Worm (Caenorhabditis elegans): ENCODE results near the gene rpl-11.1.

- no peak for TF ChIP-seq dpl-1 (GFP tag; optimal IDR thresholded peaks at IDR 0.05)
- no peak for TF ChIP-seq snpc-4 (tag; optimal IDR thresholded peaks at IDR 0.05)
- no peak for TF ChIP-seq ces-1 (GFP tag; optimal IDR thresholded peaks at IDR 0.05)
- TF ChIP-seq fos-1 (tag; optimal IDR thresholded peaks at IDR 0.05) = no peak
These were observed 20.5 kb upstream of the rpl-11.1 start for ce11 chrV:3606391-3606790.
